Fruit fly (Drosophila melanogaster): ENCODE results near the gene Cpr65Aw.

Gene Cpr65Aw

dm6 chr3L:6094697-6095096, 47.5 kb downstream of the Cpr65Aw start, which contains the start of the genes CG10467 and loj:
TSS of gene CG10467 (minus strand) at chr3L:6094747.
TSS of gene loj (plus strand) at chr3L:6094987.
- TF ChIP-seq CG8478 (optimal IDR thresholded peaks at IDR 0.05) (no peak), CTCF (optimal IDR thresholded peaks at IDR 0.05) (no peak)

DNA sequence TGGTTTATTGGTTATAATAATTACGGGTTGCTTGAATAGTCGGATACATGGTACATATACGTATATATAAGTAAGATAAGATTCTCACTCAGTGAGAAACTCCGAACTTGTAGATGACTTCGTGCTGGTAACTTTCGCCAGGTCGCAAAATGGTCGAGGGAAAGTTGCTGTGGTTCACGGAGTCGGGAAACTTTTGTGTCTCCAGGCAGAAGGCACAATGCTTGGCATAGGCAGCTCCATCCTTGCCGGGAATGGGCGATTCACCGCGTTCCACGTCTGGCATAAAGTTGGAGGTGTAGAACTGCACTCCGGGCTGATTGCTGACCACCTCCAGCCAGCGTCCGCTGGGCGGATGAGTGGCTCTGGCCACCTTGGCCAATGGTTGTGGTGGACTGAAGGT, 49.0 kb downstream of the Cpr65Aw start, which contains the start of gene CG10469:
Gene CG10469, minus strand, starts transcription at position 101 of the 400 bp plus-strand sequence.
- TF ChIP-seq CG8478 (optimal IDR thresholded peaks at IDR 0.05) (no peak), CTCF (optimal IDR thresholded peaks at IDR 0.05) (no peak)
